Worm (Caenorhabditis elegans) whole organism, L4/young adult: ENCODE results near the gene vab-7.

Source experiments
- dao-5 ChIP-seq: sonication (generic microtip); optimal IDR thresholded peaks from 2 replicates; lab custom pipeline; 2016; ENCODE audit warnings: missing genotype, missing genetic modification characterization, moderate library complexity, missing compliant biosample characterization
- him-1 ChIP-seq: sonication (generic microtip); optimal IDR thresholded peaks from 2 replicates; lab custom pipeline; 2016; ENCODE audit warnings: missing genotype, missing genetic modification reagents, missing genetic modification characterization, missing compliant biosample characterization

DNA sequence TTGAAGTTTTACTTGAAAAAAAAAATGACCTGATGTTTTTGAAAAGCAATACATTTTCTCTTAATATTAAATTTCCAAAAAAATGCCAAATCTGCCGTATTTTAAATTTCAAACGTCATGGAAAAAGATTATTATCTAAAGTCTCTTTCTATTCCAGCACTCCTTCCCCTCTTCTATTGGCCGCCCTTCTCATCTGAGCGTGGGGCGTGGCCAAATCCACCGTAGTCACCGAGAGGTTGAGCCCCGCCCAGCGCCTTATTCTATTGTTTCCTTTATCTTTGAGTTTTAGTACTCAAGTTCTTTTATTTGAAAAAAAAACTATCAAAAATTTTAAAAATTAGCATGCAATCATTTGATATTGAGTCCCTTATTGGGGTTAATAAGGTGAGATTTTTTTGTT is at the start of gene vab-7:
- TF ChIP-seq him-1 (tag; lab: Kevin White, UChicago) (no peak), dao-5 (tag; lab: Kevin White, UChicago) (no peak)
